Worm (Caenorhabditis elegans): ENCODE measurements around the gene C18G1.6.

DNA sequence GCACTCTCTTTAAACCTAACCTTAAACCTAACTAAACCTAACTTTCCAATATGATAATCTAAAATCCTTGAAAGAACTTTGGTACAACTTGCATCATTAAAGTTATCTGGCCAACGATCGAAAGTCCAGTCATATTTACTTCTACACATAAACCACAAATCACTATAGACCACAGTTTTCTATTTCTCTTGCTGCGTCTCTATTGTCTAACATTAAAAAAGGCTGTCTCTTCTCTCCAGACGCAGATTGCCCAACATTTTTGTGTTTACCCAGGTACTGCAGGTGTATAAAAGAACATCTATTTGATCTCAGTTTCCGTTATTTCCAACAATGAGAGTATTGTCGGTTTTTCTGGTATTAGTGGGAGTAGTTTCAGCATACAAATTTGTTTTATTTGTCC, 8.2 kb upstream of the C18G1.6 start, which contains the start of gene ugt-61:
- TF ChIP-seq nfya-1 (tag; optimal IDR thresholded peaks at IDR 0.05; ENCODE audit: insufficient read depth) (no peak), mdl-1 (tag; optimal IDR thresholded peaks at IDR 0.05) (no peak), ztf-11 (tag; optimal IDR thresholded peaks at IDR 0.05) (no peak), unc-62 (GFP tag; optimal IDR thresholded peaks at IDR 0.05) (no peak), elt-1 (tag; optimal IDR thresholded peaks at IDR 0.05) (no peak), elt-2 (tag; optimal IDR thresholded peaks at IDR 0.05) (no peak), snpc-4 (tag; optimal IDR thresholded peaks at IDR 0.05) (no peak), aly-2 (tag; optimal IDR thresholded peaks at IDR 0.05) (no peak), pqm-1 (tag; optimal IDR thresholded peaks at IDR 0.05) (peak; percentile 15), egl-5 (tag; optimal IDR thresholded peaks at IDR 0.05) (no peak)
